Worm (Caenorhabditis elegans): ENCODE measurements around the gene H12C20.7.

ce11 chrV:11521448-11521847, 51.3 kb downstream of the H12C20.7 start, which contains the start of gene pafo-1:
- TF ChIP-seq nhr-28 (tag; optimal IDR thresholded peaks at IDR 0.05) (no peak), unc-39 (tag; optimal IDR thresholded peaks at IDR 0.05) (no peak), unc-62 (GFP tag; optimal IDR thresholded peaks at IDR 0.05) (no peak), elt-1 (tag; optimal IDR thresholded peaks at IDR 0.05; ENCODE audit: borderline replicate concordance, insufficient read depth) (no peak)

Data from whole organism, mixed stage, embryonic.